Fruit fly (Drosophila melanogaster): Measurements from ENCODE around the gene Prx6a.

The Prx6a gene

dm6 chr2L:2884683-2885502 lies 6.9 kb upstream of the Prx6a start (continued):
- TF ChIP-seq CG6791 (GFP tag; IDR thresholded peaks at IDR 0.05; ENCODE audit: partially characterized antibody) (peak; percentile 75), ken (GFP tag; IDR thresholded peaks at IDR 0.05) (peak; percentile 65; the same call in 2 of the 3 replicates), Xrp1 (GFP tag; IDR thresholded peaks at IDR 0.05) (peak; percentile 41; the same call in 1 of the 2 replicates), psq (GFP tag; optimal IDR thresholded peaks at IDR 0.05) (no peak), CG30020 (tag; optimal IDR thresholded peaks at IDR 0.05) (peak; percentile 32), fd96Cb (tag; optimal IDR thresholded peaks at IDR 0.05) (no peak), CG12744 (GFP tag; optimal IDR thresholded peaks at IDR 0.05) (no peak), Myb (GFP tag; optimal IDR thresholded peaks at IDR 0.05) (peak; percentile 50), Fer2 (tag; optimal IDR thresholded peaks at IDR 0.05) (peak; percentile 29), CG17186 (GFP tag; optimal IDR thresholded peaks at IDR 0.05) (peak; percentile 84), CG17912 (GFP tag; optimal IDR thresholded peaks at IDR 0.05) (peak; percentile 39), prd (optimal IDR thresholded peaks at IDR 0.05) (no peak), prd (GFP tag; IDR thresholded peaks at IDR 0.05) (peak; percentile 53), Mad (GFP tag; optimal IDR thresholded peaks at IDR 0.05) (peak; percentile 63), usp (GFP tag; optimal IDR thresholded peaks at IDR 0.05) (no peak), PHDP (tag; optimal IDR thresholded peaks at IDR 0.05) (peak; percentile 33), H15 (GFP tag; IDR thresholded peaks at IDR 0.05) (no peak), chif (GFP tag; optimal IDR thresholded peaks at IDR 0.05) (no peak), tap (tag; optimal IDR thresholded peaks at IDR 0.05) (no peak), CG3847 (GFP tag; IDR thresholded peaks at IDR 0.05) (peak; percentile 70), CG11398 (GFP tag; optimal IDR thresholded peaks at IDR 0.05) (no peak), hth (optimal IDR thresholded peaks at IDR 0.05) (no peak), p53 (GFP tag; optimal IDR thresholded peaks at IDR 0.05) (no peak), sug (tag; optimal IDR thresholded peaks at IDR 0.05) (peak; percentile 74), CG10979 (tag; optimal IDR thresholded peaks at IDR 0.05) (no peak), Chrac-16 (GFP tag; optimal IDR thresholded peaks at IDR 0.05) (no peak), CG15479 (GFP tag; optimal IDR thresholded peaks at IDR 0.05) (no peak), kay (GFP tag; optimal IDR thresholded peaks at IDR 0.05) (no peak), CG4282 (GFP tag; optimal IDR thresholded peaks at IDR 0.05) (no peak), Atf6 (GFP tag; IDR thresholded peaks at IDR 0.05) (peak; percentile 31), CG10431 (GFP tag; optimal IDR thresholded peaks at IDR 0.05) (no peak), CG14965 (GFP tag; optimal IDR thresholded peaks at IDR 0.05; ENCODE audit: borderline replicate concordance) (no peak), CG3726 (GFP tag; IDR thresholded peaks at IDR 0.05) (no peak), otp (GFP tag; IDR thresholded peaks at IDR 0.05) (peak; percentile 61; the same call in 1 of the 3 replicates), Hr39 (optimal IDR thresholded peaks at IDR 0.05) (no peak), bigmax (GFP tag; optimal IDR thresholded peaks at IDR 0.05) (peak; percentile 40), MTF-1 (GFP tag; optimal IDR thresholded peaks at IDR 0.05; ENCODE audit: borderline replicate concordance) (peak; percentile 75), CG13287 (GFP tag; IDR thresholded peaks at IDR 0.05; ENCODE audit: partially characterized antibody) (peak; percentile 6; the same call in 1 of the 2 replicates), tll (GFP tag; optimal IDR thresholded peaks at IDR 0.05) (peak in 1 of 2 experiments; percentile 87), fu2 (GFP tag; optimal IDR thresholded peaks at IDR 0.05) (no peak), GATAe (GFP tag; conservative IDR thresholded peaks at IDR 0.05) (peak; percentile 73), CG8290 (GFP tag; optimal IDR thresholded peaks at IDR 0.05) (no peak), CG8290 (tag; optimal IDR thresholded peaks at IDR 0.05) (peak in 1 of 2 experiments; percentile 99), Med (GFP tag) (peak; percentile 96), CG8281 (tag; optimal IDR thresholded peaks at IDR 0.05) (peak; percentile 44), peb (GFP tag; IDR thresholded peaks at IDR 0.05) (no peak), Nf-YB (GFP tag; optimal IDR thresholded peaks at IDR 0.05) (no peak), MESR4 (GFP tag; optimal IDR thresholded peaks at IDR 0.05) (peak; percentile 41), Max (GFP tag; optimal IDR thresholded peaks at IDR 0.05) (no peak), CG8388 (GFP tag; optimal IDR thresholded peaks at IDR 0.05) (peak; percentile 4)
